Worm (Caenorhabditis elegans): ENCODE results near the gene F09G2.1.

The F09G2.1 gene

ce11 chrV:7194818-7195217 is 5.2 kb upstream of the F09G2.1 start:
- TF ChIP-seq tbx-37 (GFP tag; conservative IDR thresholded peaks at IDR 0.05) (no peak), pes-1 (GFP tag; IDR thresholded peaks at IDR 0.05) (no peak)

DNA sequence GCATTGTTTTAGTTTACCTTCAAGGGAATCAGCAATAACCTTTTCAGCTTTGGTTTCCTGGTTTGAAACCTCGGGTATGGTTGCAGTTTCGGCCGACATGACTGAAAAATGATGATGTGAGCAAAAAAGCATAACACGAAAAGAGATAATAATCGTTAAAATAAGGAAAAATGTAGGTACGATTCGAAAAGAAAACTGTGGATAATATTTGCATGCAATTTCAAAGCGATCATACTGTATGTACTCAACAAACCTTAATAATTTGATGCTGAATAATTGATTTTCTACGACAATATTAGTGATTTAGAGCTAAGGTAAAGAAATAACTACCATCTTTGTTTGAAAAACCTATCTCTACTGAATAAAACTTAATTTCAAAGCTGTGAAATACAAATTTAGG is 4.0 kb upstream of the F09G2.1 start, which contains the start of gene attf-2:
attf-2 (minus strand) TSS at position 101 of the 400 bp plus-strand sequence.
- TF ChIP-seq tra-4 (tag; optimal IDR thresholded peaks at IDR 0.05) = no peak
- no peak for TF ChIP-seq hmbx-1 (tag; optimal IDR thresholded peaks at IDR 0.05)

DNA sequence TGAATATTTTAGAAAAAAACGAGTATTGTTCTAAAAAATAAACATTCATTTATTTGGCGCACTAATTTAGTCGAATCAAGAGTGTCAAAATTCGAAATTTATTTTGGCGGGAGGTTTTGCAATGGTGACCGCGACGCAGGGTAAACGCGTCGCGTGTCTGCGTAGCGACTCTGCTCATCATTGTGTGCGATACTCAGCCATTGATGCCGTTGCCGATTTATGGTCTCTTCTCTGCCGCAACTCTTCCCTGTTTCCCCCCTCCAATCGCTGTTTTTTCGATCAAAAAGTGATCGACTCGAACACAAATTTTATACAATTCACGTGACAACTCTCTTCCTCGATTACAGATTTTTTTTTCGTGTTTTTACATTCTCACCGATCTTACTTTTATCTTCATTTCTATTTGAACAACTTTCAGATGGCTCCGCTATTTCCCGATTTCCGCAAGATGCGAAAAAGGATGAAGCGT is 3.5 kb upstream of the F09G2.1 start, which contains the start of gene F09G2.2:
F09G2.2 (plus strand) TSS at position 419 of the 469 bp plus-strand sequence.
- TF ChIP-seq ceh-13 (GFP tag; optimal IDR thresholded peaks at IDR 0.05) (no peak), pes-1 (GFP tag; IDR thresholded peaks at IDR 0.05) (no peak), hmg-4 (GFP tag; optimal IDR thresholded peaks at IDR 0.05) (peak; percentile 19), aly-1 (tag; optimal IDR thresholded peaks at IDR 0.05) (no peak), B0310.2 (tag; optimal IDR thresholded peaks at IDR 0.05) (no peak), flt-1 (GFP tag; IDR thresholded peaks at IDR 0.05) (0 out of 2 replicates have a peak, but pooled peaks have one; percentile 12), tbx-11 (GFP tag; IDR thresholded peaks at IDR 0.05) (no peak), tbx-37 (GFP tag; conservative IDR thresholded peaks at IDR 0.05) (no peak), F13C5.2 (tag; optimal IDR thresholded peaks at IDR 0.05) (peak; percentile 59), ceh-36 (tag; optimal IDR thresholded peaks at IDR 0.05) (no peak), hmbx-1 (tag; optimal IDR thresholded peaks at IDR 0.05) (no peak), ama-1 (optimal IDR thresholded peaks at IDR 0.05) (no peak), tra-4 (tag; optimal IDR thresholded peaks at IDR 0.05) (no peak), hnd-1 (tag; optimal IDR thresholded peaks at IDR 0.05) (no peak), scrt-1 (GFP tag; IDR thresholded peaks at IDR 0.05) (no peak)

DNA sequence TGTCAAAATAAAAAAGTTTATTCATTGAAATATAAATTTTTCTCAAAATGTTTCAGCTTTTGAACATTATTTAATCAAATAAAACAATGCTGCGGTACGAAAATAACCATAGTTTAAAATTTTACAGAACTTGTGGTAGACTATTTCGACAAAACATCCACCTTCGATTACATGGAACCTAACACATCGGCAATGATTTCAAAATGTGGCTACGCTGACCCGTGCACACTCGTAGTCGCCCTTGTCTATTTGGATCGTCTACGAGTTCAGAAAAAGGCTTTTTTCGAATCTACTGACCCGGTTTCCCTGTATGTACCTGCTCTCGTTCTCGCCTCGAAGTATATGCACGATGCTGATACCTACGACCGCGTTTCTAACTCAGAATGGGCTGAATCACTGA is 3.0 kb upstream of the F09G2.1 start:
- TF ChIP-seq ceh-36 (tag; optimal IDR thresholded peaks at IDR 0.05) = no peak
- no peak for TF ChIP-seq F13C5.2 (tag; optimal IDR thresholded peaks at IDR 0.05)
- no peak for TF ChIP-seq tbx-11 (GFP tag; IDR thresholded peaks at IDR 0.05)
- no peak for TF ChIP-seq tra-4 (tag; optimal IDR thresholded peaks at IDR 0.05)
- TF ChIP-seq B0310.2 (tag; optimal IDR thresholded peaks at IDR 0.05) = no peak
- TF ChIP-seq aly-1 (tag; optimal IDR thresholded peaks at IDR 0.05) = no peak

- TF ChIP-seq tra-4 (tag; optimal IDR thresholded peaks at IDR 0.05) (no peak), ama-1 (optimal IDR thresholded peaks at IDR 0.05) (peak; percentile 21)
Observed at ce11 chrV:7198403-7198802, 1.6 kb upstream of the F09G2.1 start.

- TF ChIP-seq tbx-37 (GFP tag; conservative IDR thresholded peaks at IDR 0.05) (no peak), tra-4 (tag; optimal IDR thresholded peaks at IDR 0.05) (no peak)
Observed at ce11 chrV:7199077-7199476, 955 bp upstream of the F09G2.1 start.

DNA sequence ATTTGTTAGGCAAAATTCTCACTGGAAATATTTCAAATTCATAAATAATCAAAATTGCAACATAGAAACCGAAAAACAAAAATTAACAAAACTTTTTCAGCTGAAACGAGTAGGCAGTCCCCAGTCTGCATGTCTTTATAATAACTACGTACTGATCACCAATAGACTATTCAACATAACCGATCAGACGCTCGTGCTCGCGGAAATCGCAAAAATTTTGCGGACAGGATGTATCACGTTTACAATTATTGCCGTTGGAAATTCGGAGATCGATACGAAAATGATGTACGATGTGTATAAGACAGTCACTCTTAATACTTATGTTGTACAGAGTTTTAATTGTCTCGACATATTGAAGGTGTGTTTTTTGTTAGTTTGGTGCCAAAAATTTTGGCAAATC is 1.3 kb downstream of the F09G2.1 start:
- no peak for TF ChIP-seq tra-4 (tag; optimal IDR thresholded peaks at IDR 0.05)
- TF ChIP-seq tbx-37 (GFP tag; conservative IDR thresholded peaks at IDR 0.05) = no peak
- no peak for TF ChIP-seq tbx-11 (GFP tag; IDR thresholded peaks at IDR 0.05)
- TF ChIP-seq scrt-1 (GFP tag; IDR thresholded peaks at IDR 0.05) = no peak
- no peak for TF ChIP-seq flt-1 (GFP tag; IDR thresholded peaks at IDR 0.05)
- TF ChIP-seq ama-1 (optimal IDR thresholded peaks at IDR 0.05) = no peak
- no peak for TF ChIP-seq pes-1 (GFP tag; IDR thresholded peaks at IDR 0.05)
- TF ChIP-seq hnd-1 (tag; optimal IDR thresholded peaks at IDR 0.05) = no peak

DNA sequence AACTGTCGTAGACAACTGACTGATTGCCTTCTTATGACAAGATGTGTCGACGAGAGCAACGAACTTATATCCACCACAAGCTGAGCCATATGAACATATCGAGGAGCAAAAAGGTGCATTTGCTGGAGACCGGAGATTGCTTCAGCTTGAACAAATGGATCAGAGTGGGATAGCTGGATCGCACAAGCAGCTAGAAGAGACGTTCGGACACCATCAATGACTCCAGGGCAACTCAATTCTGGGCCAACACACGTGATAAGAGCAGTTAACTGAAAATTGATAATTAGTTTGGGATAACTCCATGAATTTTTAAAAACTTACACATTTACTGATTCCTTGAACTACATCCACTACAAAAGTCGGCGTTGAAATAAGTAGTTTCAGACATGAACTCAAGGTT is 9.0 kb downstream of the F09G2.1 start:
- TF ChIP-seq tra-4 (tag; optimal IDR thresholded peaks at IDR 0.05) (no peak), ceh-36 (tag; optimal IDR thresholded peaks at IDR 0.05) (no peak), scrt-1 (GFP tag; IDR thresholded peaks at IDR 0.05) (no peak), ceh-13 (GFP tag; optimal IDR thresholded peaks at IDR 0.05) (no peak), flt-1 (GFP tag; IDR thresholded peaks at IDR 0.05) (no peak), hmbx-1 (tag; optimal IDR thresholded peaks at IDR 0.05) (no peak), sea-1 (GFP tag; conservative IDR thresholded peaks at IDR 0.05) (no peak)

- TF ChIP-seq ama-1 (optimal IDR thresholded peaks at IDR 0.05) (no peak), tbx-11 (GFP tag; IDR thresholded peaks at IDR 0.05) (no peak), sea-1 (GFP tag; conservative IDR thresholded peaks at IDR 0.05) (no peak), pes-1 (GFP tag; IDR thresholded peaks at IDR 0.05) (no peak), F13C5.2 (tag; optimal IDR thresholded peaks at IDR 0.05) (no peak), hnd-1 (tag; optimal IDR thresholded peaks at IDR 0.05) (no peak), ceh-13 (GFP tag; optimal IDR thresholded peaks at IDR 0.05) (no peak), flt-1 (GFP tag; IDR thresholded peaks at IDR 0.05) (no peak), tbx-37 (GFP tag; conservative IDR thresholded peaks at IDR 0.05) (no peak), scrt-1 (GFP tag; IDR thresholded peaks at IDR 0.05) (no peak), B0310.2 (tag; optimal IDR thresholded peaks at IDR 0.05) (no peak), aly-1 (tag; optimal IDR thresholded peaks at IDR 0.05) (no peak), ets-7 (tag; optimal IDR thresholded peaks at IDR 0.05) (no peak), tra-4 (tag; optimal IDR thresholded peaks at IDR 0.05) (no peak), hmg-4 (GFP tag; optimal IDR thresholded peaks at IDR 0.05) (no peak), ceh-36 (tag; optimal IDR thresholded peaks at IDR 0.05) (no peak)
Observed at ce11 chrV:7214802-7215201, 14.8 kb downstream of the F09G2.1 start, which contains the start of gene soap-1. Gene soap-1, minus strand, starts transcription at chrV:7214902.
